Fruit fly (Drosophila melanogaster): ENCODE measurements around the gene Spase22-23.

Spase22-23 gene

DNA sequence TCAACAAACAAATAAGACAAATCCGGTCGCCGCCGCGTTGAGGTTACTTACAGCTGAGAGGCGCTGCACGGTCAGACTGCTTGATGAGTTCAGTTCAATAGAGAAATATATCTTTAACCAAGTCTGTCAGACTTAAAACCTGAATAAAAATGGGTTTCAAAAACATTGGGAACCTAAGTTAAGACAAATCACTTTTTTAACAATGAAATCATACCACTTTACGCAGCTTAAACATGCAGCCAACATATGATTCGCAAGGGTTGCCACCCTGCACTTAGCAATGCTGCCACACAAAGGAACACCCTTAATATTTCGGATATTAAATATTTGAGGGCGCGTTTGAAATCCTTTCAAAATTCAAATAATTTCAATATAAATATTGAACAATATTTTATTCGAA lies 41.2 kb downstream of the Spase22-23 start, which contains the start of gene CG5515:
CG5515 (minus strand) TSS at position 278 of the 400 bp plus-strand sequence.
- TF ChIP-seq dsf (GFP tag; optimal IDR thresholded peaks at IDR 0.05; ENCODE audit: borderline replicate concordance) (peak; percentile 47), OdsH (GFP tag; optimal IDR thresholded peaks at IDR 0.05) (peak; percentile 61), pan (optimal IDR thresholded peaks at IDR 0.05) (no peak), CG9705 (GFP tag; optimal IDR thresholded peaks at IDR 0.05) (peak; percentile 32), psq (GFP tag; optimal IDR thresholded peaks at IDR 0.05) (peak; percentile 40), brk (GFP tag; optimal IDR thresholded peaks at IDR 0.05) (no peak), sage (GFP tag; optimal IDR thresholded peaks at IDR 0.05) (peak; percentile 10), foxo (GFP tag; optimal IDR thresholded peaks at IDR 0.05) (peak in 1 of 2 experiments; percentile 79), Myc (optimal IDR thresholded peaks at IDR 0.05) (peak; percentile 19), Dif (GFP tag; optimal IDR thresholded peaks at IDR 0.05; ENCODE audit: partially characterized antibody) (peak; percentile 98), N (GFP tag; optimal IDR thresholded peaks at IDR 0.05) (no peak), dl (GFP tag; optimal IDR thresholded peaks at IDR 0.05; ENCODE audit: insufficient read depth in 1 of 2, partially characterized antibody in 2 of 2) (peak; percentile 73 to 95), rgr (GFP tag; optimal IDR thresholded peaks at IDR 0.05) (peak; percentile 76), Sp1 (GFP tag; optimal IDR thresholded peaks at IDR 0.05) (no peak), Dfd (GFP tag; optimal IDR thresholded peaks at IDR 0.05) (no peak), jim (GFP tag; optimal IDR thresholded peaks at IDR 0.05) (no peak), h (GFP tag; optimal IDR thresholded peaks at IDR 0.05) (no peak), CG32264 (GFP tag; optimal IDR thresholded peaks at IDR 0.05) (no peak), Mio (GFP tag; optimal IDR thresholded peaks at IDR 0.05) (no peak), GATAd (GFP tag; optimal IDR thresholded peaks at IDR 0.05) (peak; percentile 15), br (GFP tag; optimal IDR thresholded peaks at IDR 0.05) (peak; percentile 49), tai (GFP tag; optimal IDR thresholded peaks at IDR 0.05) (peak; percentile 82), usp (GFP tag; optimal IDR thresholded peaks at IDR 0.05) (no peak), Abd-B (GFP tag; optimal IDR thresholded peaks at IDR 0.05) (no peak), lola (GFP tag; optimal IDR thresholded peaks at IDR 0.05) (no peak), Vsx2 (GFP tag; optimal IDR thresholded peaks at IDR 0.05; ENCODE audit: partially characterized antibody) (peak; percentile 100), fru (GFP tag; optimal IDR thresholded peaks at IDR 0.05) (no peak), dmrt93B (GFP tag; optimal IDR thresholded peaks at IDR 0.05) (no peak), Rel (GFP tag; optimal IDR thresholded peaks at IDR 0.05) (no peak), Rel (tag; optimal IDR thresholded peaks at IDR 0.05) (no peak), sv (GFP tag; optimal IDR thresholded peaks at IDR 0.05) (peak; percentile 77), Jra (GFP tag; optimal IDR thresholded peaks at IDR 0.05) (peak; percentile 64), woc (GFP tag; optimal IDR thresholded peaks at IDR 0.05) (peak; percentile 43), HLH106 (tag; optimal IDR thresholded peaks at IDR 0.05) (peak; percentile 67), CrebA (GFP tag; optimal IDR thresholded peaks at IDR 0.05; ENCODE audit: borderline replicate concordance) (no peak), ey (GFP tag; optimal IDR thresholded peaks at IDR 0.05) (peak; percentile 63), Hr83 (GFP tag; optimal IDR thresholded peaks at IDR 0.05; ENCODE audit: poor library complexity, severe bottlenecking) (no peak), Hnf4 (GFP tag; optimal IDR thresholded peaks at IDR 0.05) (no peak), Hr78 (GFP tag; optimal IDR thresholded peaks at IDR 0.05) (no peak)

DNA sequence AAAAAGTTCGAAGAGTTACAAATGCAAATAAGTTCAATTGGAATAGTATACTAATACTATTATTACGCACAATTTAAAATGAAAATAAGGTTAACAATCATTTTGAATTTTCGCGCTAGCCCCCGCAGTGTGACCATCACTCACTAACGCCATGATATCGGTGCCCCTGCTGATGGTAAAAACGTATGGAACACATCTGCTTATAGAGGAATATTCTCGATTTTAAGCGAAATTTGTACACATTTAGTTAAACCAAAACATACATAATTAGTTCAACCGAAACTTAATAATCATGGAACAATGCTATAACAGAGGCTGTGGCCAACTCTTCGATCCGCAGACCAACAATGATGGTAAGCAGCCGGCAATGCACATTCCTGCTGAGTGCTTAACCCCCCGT lies 43.6 kb downstream of the Spase22-23 start, which contains the start of gene mora:
mora (plus strand) TSS at position 172 of the 400 bp plus-strand sequence.
- no peak for TF ChIP-seq dmrt93B (GFP tag; optimal IDR thresholded peaks at IDR 0.05)
- TF ChIP-seq usp (GFP tag; optimal IDR thresholded peaks at IDR 0.05): no peak
- TF ChIP-seq psq (GFP tag; optimal IDR thresholded peaks at IDR 0.05): no peak
- TF ChIP-seq GATAd (GFP tag; optimal IDR thresholded peaks at IDR 0.05): no peak
- no peak for TF ChIP-seq HLH106 (tag; optimal IDR thresholded peaks at IDR 0.05)
- no peak for TF ChIP-seq dsf (GFP tag; optimal IDR thresholded peaks at IDR 0.05; ENCODE audit: borderline replicate concordance)
- no peak for TF ChIP-seq woc (GFP tag; optimal IDR thresholded peaks at IDR 0.05)
- TF ChIP-seq Rel (GFP tag; optimal IDR thresholded peaks at IDR 0.05): no peak
- TF ChIP-seq Rel (tag; optimal IDR thresholded peaks at IDR 0.05): no peak
- no peak for TF ChIP-seq CG9705 (GFP tag; optimal IDR thresholded peaks at IDR 0.05)
- TF ChIP-seq Dif (GFP tag; optimal IDR thresholded peaks at IDR 0.05; ENCODE audit: partially characterized antibody): no peak
- no peak for TF ChIP-seq brk (GFP tag; optimal IDR thresholded peaks at IDR 0.05)
- TF ChIP-seq N (GFP tag; optimal IDR thresholded peaks at IDR 0.05): no peak
- no peak for TF ChIP-seq Hr78 (GFP tag; optimal IDR thresholded peaks at IDR 0.05)
- no peak for TF ChIP-seq pan (optimal IDR thresholded peaks at IDR 0.05)
- TF ChIP-seq Hnf4 (GFP tag; optimal IDR thresholded peaks at IDR 0.05): no peak
- no peak for TF ChIP-seq h (GFP tag; optimal IDR thresholded peaks at IDR 0.05)
- no peak for TF ChIP-seq Abd-B (GFP tag; optimal IDR thresholded peaks at IDR 0.05)
- TF ChIP-seq ey (GFP tag; optimal IDR thresholded peaks at IDR 0.05): no peak
